Fruit fly (Drosophila melanogaster) whole organism, adult: ENCODE data around the gene RhoGAP71E.
A peak's percentile ranks its signal among the peaks of the same experiment; 100 is the strongest.

Source experiments
- CG11617 ChIP-seq: fragments of 200-800 bp; sonication (Bioruptor generic); optimal IDR thresholded peaks from 2 replicates; lab custom pipeline; 2017; ENCODE audit warnings: mild to moderate bottlenecking, missing biosample characterization, missing genetic modification reagents, missing genetic modification characterization
- CG12768 ChIP-seq: fragments of 200-800 bp; sonication (Bioruptor generic); optimal IDR thresholded peaks from 2 replicates; lab custom pipeline; 2017; ENCODE audit warnings: missing biosample characterization, missing genetic modification characterization, mild to moderate bottlenecking, moderate library complexity, missing genetic modification reagents
- CG14711 ChIP-seq: fragments of 200-800 bp; sonication (Bioruptor generic); optimal IDR thresholded peaks from 2 replicates; lab custom pipeline; 2018; ENCODE audit warnings: missing biosample characterization, mild to moderate bottlenecking, missing genetic modification characterization, moderate library complexity
- CG1620 ChIP-seq: fragments of 200-800 bp; sonication (Bioruptor generic); optimal IDR thresholded peaks from 2 replicates; lab custom pipeline; 2016; ENCODE audit warnings: missing biosample characterization, missing genetic modification characterization
- CG33017 ChIP-seq: fragments of 200-800 bp; sonication (Bioruptor generic); optimal IDR thresholded peaks from 2 replicates; lab custom pipeline; 2018; ENCODE audit warnings: missing biosample characterization, mild to moderate bottlenecking, missing genetic modification characterization, moderate library complexity
- CG5204 ChIP-seq: fragments of 200-800 bp; sonication (Bioruptor generic); optimal IDR thresholded peaks from 2 replicates; lab custom pipeline; 2016; ENCODE audit warnings: missing biosample characterization, missing genetic modification characterization
- CG7045 ChIP-seq: fragments of 200-800 bp; sonication (Bioruptor generic); optimal IDR thresholded peaks from 2 replicates; lab custom pipeline; 2017; ENCODE audit warnings: missing biosample characterization, mild to moderate bottlenecking, missing genetic modification characterization
- CG7101 ChIP-seq: fragments of 200-800 bp; sonication (Bioruptor generic); optimal IDR thresholded peaks from 2 replicates; lab custom pipeline; 2018; ENCODE audit warnings: missing biosample characterization, mild to moderate bottlenecking, missing genetic modification characterization, moderate library complexity
- Clk ChIP-seq: fragments of 200-800 bp; sonication (Bioruptor generic); optimal IDR thresholded peaks from 2 replicates; lab custom pipeline; 2017; ENCODE audit warnings: missing biosample characterization, missing genetic modification characterization
- Crg-1 ChIP-seq: fragments of 200-800 bp; sonication (Bioruptor generic); optimal IDR thresholded peaks from 2 replicates; lab custom pipeline; 2016; ENCODE audit warnings: missing biosample characterization, missing genetic modification characterization
- Hr96 ChIP-seq: fragments of 200-800 bp; sonication (Bioruptor generic); optimal IDR thresholded peaks from 2 replicates; lab custom pipeline; 2016; ENCODE audit warnings: missing biosample characterization, missing genetic modification characterization
- Mnt ChIP-seq: fragments of 200-800 bp; sonication (Bioruptor generic); optimal IDR thresholded peaks from 2 replicates; lab custom pipeline; 2016; ENCODE audit warnings: missing biosample characterization, mild to moderate bottlenecking, missing genetic modification characterization
- bab1 ChIP-seq: fragments of 200-800 bp; sonication (Bioruptor generic); optimal IDR thresholded peaks from 3 replicates; lab custom pipeline; 2019; ENCODE audit warnings: missing biosample characterization, mild to moderate bottlenecking, missing genetic modification characterization, moderate library complexity
- cic ChIP-seq: fragments of 200-800 bp; sonication (Bioruptor generic); optimal IDR thresholded peaks from 2 replicates; lab custom pipeline; 2017; ENCODE audit warnings: missing biosample characterization, mild to moderate bottlenecking, missing genetic modification characterization, moderate library complexity
- cnc ChIP-seq, 2 experiments: fragments of >200 bp; optimal IDR thresholded peaks; 2 replicates each; lab custom pipeline; 2017
- kay ChIP-seq: fragments of 200-800 bp; sonication (Bioruptor generic); peaks from one replicate; lab custom pipeline; 2016; ENCODE audit warnings: missing biosample characterization, missing genetic modification characterization, borderline replicate concordance
- ovo ChIP-seq: fragments of 200-800 bp; sonication (Bioruptor generic); optimal IDR thresholded peaks from 2 replicates; lab custom pipeline; 2016; ENCODE audit warnings: missing biosample characterization, missing genetic modification characterization
- pad ChIP-seq: fragments of 200-800 bp; sonication (Bioruptor generic); optimal IDR thresholded peaks from 3 replicates; lab custom pipeline; 2017; ENCODE audit warnings: missing biosample characterization, missing genetic modification characterization, mild to moderate bottlenecking, moderate library complexity, missing genetic modification reagents
- tj ChIP-seq: fragments of 200-800 bp; sonication (Bioruptor generic); optimal IDR thresholded peaks from 3 replicates; lab custom pipeline; 2017; ENCODE audit warnings: missing biosample characterization, mild to moderate bottlenecking, missing genetic modification characterization, moderate library complexity
- toe ChIP-seq: fragments of 200-800 bp; sonication (Bioruptor generic); optimal IDR thresholded peaks from 2 replicates; lab custom pipeline; 2016; ENCODE audit warnings: missing biosample characterization, missing genetic modification characterization

The RhoGAP71E gene

DNA sequence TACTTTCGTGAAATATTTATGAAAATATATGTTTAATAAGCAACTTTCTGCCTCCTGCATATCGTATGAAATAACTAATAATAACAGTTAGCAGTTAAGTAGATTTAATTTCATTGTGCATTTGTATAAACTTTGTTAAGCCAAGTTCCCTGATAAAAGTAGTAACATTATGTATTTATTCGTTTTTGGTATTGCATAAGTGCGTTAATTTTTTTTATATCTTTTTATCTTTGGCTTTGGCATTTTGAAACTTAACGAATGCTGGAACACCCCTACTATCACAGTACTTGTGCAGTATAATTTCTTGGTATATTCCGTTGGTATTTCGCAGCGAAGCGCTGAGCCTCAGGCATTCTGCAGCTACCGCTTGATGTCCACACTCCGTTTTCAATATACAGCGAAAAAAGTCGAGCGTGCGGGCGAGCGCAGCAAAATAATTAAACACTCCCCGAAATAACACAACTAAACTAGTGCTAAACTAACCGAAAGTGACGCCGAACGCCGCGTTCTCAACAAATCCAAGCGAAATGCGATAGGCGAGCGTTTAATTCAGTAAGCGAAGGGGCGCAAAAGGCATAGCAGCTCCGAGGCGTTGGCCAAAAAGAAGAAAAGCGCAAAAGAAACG lies at the start of gene RhoGAP71E:
Gene RhoGAP71E, plus strand, starts transcription at position 347 of the 625 bp plus-strand sequence.
- TF ChIP-seq Mnt (GFP tag; lab: Kevin White, UChicago) (peak; percentile 69), CG7101 (tag; lab: Kevin White, UChicago) (peak; percentile 61), ovo (no peak), pad (GFP tag; lab: Kevin White, UChicago) (peak; percentile 2), tj (GFP tag; lab: Kevin White, UChicago) (no peak), toe (GFP tag; lab: Kevin White, UChicago) (peak; percentile 18), kay (GFP tag; lab: Kevin White, UChicago) (peak; percentile 80), Crg-1 (peak; percentile 62), CG11617 (no peak), CG7045 (GFP tag; lab: Kevin White, UChicago) (no peak), Clk (GFP tag; lab: Kevin White, UChicago) (peak; percentile 16), CG14711 (tag; lab: Kevin White, UChicago) (peak; percentile 31), CG33017 (tag; lab: Kevin White, UChicago) (peak; percentile 54), bab1 (GFP tag; lab: Kevin White, UChicago) (peak; percentile 74), Hr96 (GFP tag; lab: Kevin White, UChicago) (no peak), CG5204 (no peak), cnc (optimal IDR thresholded peaks at IDR 0.05; lab: Kevin White, UChicago) (no peak), cic (GFP tag; lab: Kevin White, UChicago) (peak; percentile 1), CG1620 (GFP tag; lab: Kevin White, UChicago) (peak; percentile 41), CG12768 (GFP tag; lab: Kevin White, UChicago) (peak; percentile 41)

DNA sequence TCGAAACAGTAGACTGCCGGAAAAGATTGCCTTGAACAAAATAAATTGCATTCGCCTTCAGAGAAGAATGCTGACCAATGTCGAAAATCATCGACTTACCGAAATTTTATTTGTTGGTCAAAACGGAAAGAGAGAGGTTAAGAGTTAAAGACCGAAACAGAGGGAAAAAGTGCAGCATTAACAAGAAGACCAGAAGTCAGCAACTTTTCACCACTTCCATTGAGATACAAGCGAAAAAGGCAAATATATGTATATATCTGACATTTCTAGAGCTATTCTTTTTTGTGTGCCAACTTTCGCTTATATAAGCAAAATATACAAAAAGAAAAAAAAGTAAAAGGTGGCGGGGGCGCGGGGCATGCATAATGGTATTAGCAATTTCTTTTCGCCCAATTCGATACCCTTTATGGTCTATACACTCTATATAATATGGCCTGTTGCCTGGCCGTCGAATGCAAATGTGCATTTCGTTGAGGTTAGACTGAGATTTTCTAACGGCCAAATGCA lies 48.7 kb upstream of the RhoGAP71E start:
- TF ChIP-seq tj (GFP tag; lab: Kevin White, UChicago) = peak; percentile 97
- no peak for TF ChIP-seq cnc (optimal IDR thresholded peaks at IDR 0.05; lab: Kevin White, UChicago)

DNA sequence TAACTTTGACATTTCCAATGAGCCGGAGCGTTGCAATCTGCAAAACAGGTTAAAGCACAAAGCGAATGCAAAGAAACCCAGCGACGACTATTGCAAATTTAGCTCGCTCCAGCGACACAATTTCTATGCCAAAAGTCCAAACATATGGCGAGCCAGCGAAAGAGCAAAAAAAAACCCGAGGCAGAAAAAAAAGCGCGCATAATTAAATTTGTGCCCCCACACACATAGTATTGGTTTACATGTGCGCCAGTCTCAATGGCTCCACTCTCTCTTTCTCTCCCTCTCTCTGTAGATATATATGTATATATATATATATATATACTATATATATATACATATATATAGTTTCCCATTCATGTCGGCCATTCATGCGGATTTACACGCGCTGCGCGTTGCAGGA lies 48.0 kb upstream of the RhoGAP71E start:
- no peak for TF ChIP-seq Clk (GFP tag; lab: Kevin White, UChicago)

DNA sequence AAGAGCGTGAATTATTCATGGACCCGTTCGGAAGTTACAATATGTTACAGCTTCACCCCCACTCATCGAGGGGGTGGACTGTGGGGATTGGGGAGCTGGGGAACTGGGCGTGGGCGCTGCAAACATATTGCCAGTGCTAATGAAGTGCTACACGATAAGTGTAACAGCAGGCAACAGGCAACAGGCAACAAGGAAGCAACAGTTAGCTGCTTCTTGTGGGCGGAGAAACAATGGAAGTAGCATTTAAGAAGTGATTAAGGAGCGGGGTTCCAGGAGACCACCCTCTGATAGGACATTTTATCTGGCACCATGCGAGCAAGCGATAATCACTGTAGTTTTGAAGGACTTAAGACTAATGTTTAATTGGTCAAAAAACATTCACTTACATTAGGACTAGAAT lies 47.4 kb upstream of the RhoGAP71E start:
- TF ChIP-seq CG33017 (tag; lab: Kevin White, UChicago) (no peak), CG11617 (no peak), Hr96 (GFP tag; lab: Kevin White, UChicago) (no peak), Mnt (GFP tag; lab: Kevin White, UChicago) (no peak), toe (GFP tag; lab: Kevin White, UChicago) (no peak)

DNA sequence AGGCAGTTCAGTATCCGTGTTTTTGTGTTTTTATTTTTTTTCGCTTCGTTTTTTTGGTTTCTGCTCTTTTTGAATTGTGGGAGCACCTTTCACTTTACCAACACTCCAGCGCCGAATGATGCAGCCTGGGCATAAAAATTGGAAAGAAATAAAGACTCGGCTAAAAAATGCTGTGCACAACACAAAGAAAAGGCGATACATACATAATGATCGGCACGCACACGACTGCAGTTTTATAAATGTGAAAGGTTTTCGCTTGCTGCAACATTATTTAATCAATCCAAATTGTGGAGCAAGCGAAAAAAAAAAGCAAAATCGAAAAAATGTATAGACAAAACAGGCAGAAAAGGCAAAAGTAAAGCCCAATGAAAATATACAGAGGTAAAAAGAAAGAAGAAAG lies 45.6 kb upstream of the RhoGAP71E start:
- TF ChIP-seq CG12768 (GFP tag; lab: Kevin White, UChicago) (no peak), tj (GFP tag; lab: Kevin White, UChicago) (peak; percentile 94)

DNA sequence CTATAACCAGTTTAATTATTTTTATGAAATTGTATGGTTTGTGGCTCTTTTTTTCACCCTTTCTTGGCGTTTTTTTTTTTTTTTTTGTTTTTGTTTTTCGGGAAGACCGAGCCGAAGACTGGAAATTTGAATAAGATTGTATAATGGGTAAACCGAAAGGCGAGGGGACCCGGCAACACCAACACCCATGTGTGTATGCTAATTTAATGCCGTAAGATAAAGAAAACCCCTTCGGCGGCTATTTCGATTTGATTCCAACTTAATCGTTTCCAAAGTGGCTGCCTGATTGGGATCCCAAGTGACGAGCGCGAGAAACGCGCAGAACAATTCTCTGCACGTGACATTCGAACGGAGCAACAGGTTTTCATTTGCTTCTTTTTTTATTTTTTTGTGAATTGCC lies 45.2 kb upstream of the RhoGAP71E start:
- no peak for TF ChIP-seq cic (GFP tag; lab: Kevin White, UChicago)
- no peak for TF ChIP-seq pad (GFP tag; lab: Kevin White, UChicago)
- TF ChIP-seq CG7045 (GFP tag; lab: Kevin White, UChicago) = no peak
- no peak for TF ChIP-seq tj (GFP tag; lab: Kevin White, UChicago)
- TF ChIP-seq ovo = no peak
- TF ChIP-seq bab1 (GFP tag; lab: Kevin White, UChicago) = no peak
- TF ChIP-seq Crg-1 = no peak
- TF ChIP-seq CG33017 (tag; lab: Kevin White, UChicago) = no peak
- no peak for TF ChIP-seq toe (GFP tag; lab: Kevin White, UChicago)
- TF ChIP-seq CG14711 (tag; lab: Kevin White, UChicago) = no peak
- no peak for TF ChIP-seq CG12768 (GFP tag; lab: Kevin White, UChicago)
- no peak for TF ChIP-seq CG5204
- TF ChIP-seq cnc (optimal IDR thresholded peaks at IDR 0.05; lab: Kevin White, UChicago) = no peak
- no peak for TF ChIP-seq Clk (GFP tag; lab: Kevin White, UChicago)
- TF ChIP-seq CG11617 = no peak
- TF ChIP-seq Mnt (GFP tag; lab: Kevin White, UChicago) = no peak
- TF ChIP-seq CG1620 (GFP tag; lab: Kevin White, UChicago) = no peak
- TF ChIP-seq kay (GFP tag; lab: Kevin White, UChicago) = no peak
- TF ChIP-seq CG7101 (tag; lab: Kevin White, UChicago) = no peak
